Worm (Caenorhabditis elegans) whole organism, L4 larva: ENCODE results near the gene tin-10.

ENCODE experiments used
- Y48G9A.11 ChIP-seq: fragments of 200-800 bp; sonication (Bioruptor generic); IDR thresholded peaks from 2 replicates; pipeline ENCODE4 v1.3.6; 2022; ENCODE audit warnings: missing genetic modification reagents, missing genetic modification characterization, missing compliant biosample characterization
- aha-1 ChIP-seq: fragments of 150-350 bp; peaks from one replicate; lab custom pipeline; 2014; ENCODE audit warnings: missing biosample characterization, missing genetic modification characterization
- attf-4 ChIP-seq: sonication (generic microtip); optimal IDR thresholded peaks from 3 replicates; lab custom pipeline; 2017; ENCODE audit warnings: missing biosample characterization, missing genetic modification characterization
- ctbp-1 ChIP-seq: fragments of 200-800 bp; sonication (Bioruptor generic); IDR thresholded peaks from 2 replicates; pipeline ENCODE4 v1.3.6; 2022; ENCODE audit warnings: missing genetic modification reagents, missing genetic modification characterization, missing compliant biosample characterization
- daf-16 ChIP-seq, 3 experiments: sonication (generic microtip); optimal IDR thresholded peaks; 2 replicates each; lab custom pipeline; 2016 to 2017; ENCODE audit warnings: missing genetic modification characterization in 3 of 3, missing genetic modification reagents in 3 of 3, mild to moderate bottlenecking in 2 of 3, missing compliant biosample characterization in 2 of 3, missing biosample characterization in 1 of 3, moderate library complexity in 1 of 3
- dmd-6 ChIP-seq: fragments of 200-800 bp; sonication (Bioruptor generic); IDR thresholded peaks from 2 replicates; pipeline ENCODE4 v1.3.6; 2022; ENCODE audit warnings: missing genetic modification reagents, missing genetic modification characterization, missing compliant biosample characterization
- dmd-8 ChIP-seq: fragments of 200-800 bp; sonication (Bioruptor generic); IDR thresholded peaks from 2 replicates; pipeline ENCODE4 v1.3.6; 2022; ENCODE audit warnings: missing genetic modification characterization, missing compliant biosample characterization
- dve-1 ChIP-seq: sonication (generic microtip); optimal IDR thresholded peaks from 2 replicates; lab custom pipeline; 2017; ENCODE audit warnings: antibody characterized with exemption, mild to moderate bottlenecking, missing genetic modification characterization, missing compliant biosample characterization; ENCODE audit not compliant: insufficient read depth
- hlh-11 ChIP-seq: fragments of 200-800 bp; sonication (Bioruptor generic); optimal IDR thresholded peaks from 2 replicates; lab custom pipeline; 2018; ENCODE audit warnings: mild to moderate bottlenecking, missing genetic modification characterization, missing compliant biosample characterization
- hlh-30 ChIP-seq: sonication (generic microtip); optimal IDR thresholded peaks from 2 replicates; lab custom pipeline; 2017; ENCODE audit warnings: antibody characterized with exemption, mild to moderate bottlenecking, missing genetic modification characterization, missing compliant biosample characterization; ENCODE audit not compliant: insufficient read depth
- hmg-1.1 ChIP-seq: fragments of 200-800 bp; sonication (Bioruptor generic); IDR thresholded peaks from 2 replicates; pipeline ENCODE4 v1.3.6; 2022; ENCODE audit warnings: missing genetic modification reagents, missing genetic modification characterization, missing compliant biosample characterization
- lin-13 ChIP-seq: fragments of 150-350 bp; optimal IDR thresholded peaks from 2 replicates; lab custom pipeline; 2014; ENCODE audit warnings: missing biosample characterization, missing genetic modification reagents, missing genetic modification characterization
- lin-38 ChIP-seq: fragments of 200-800 bp; sonication (Bioruptor generic); IDR thresholded peaks from 2 replicates; pipeline ENCODE4 v1.3.6; 2022; ENCODE audit warnings: missing genetic modification reagents, missing genetic modification characterization, missing compliant biosample characterization
- lin-39 ChIP-seq: fragments of 150-350 bp; optimal IDR thresholded peaks from 2 replicates; lab custom pipeline; 2014; ENCODE audit warnings: missing biosample characterization, missing genetic modification reagents, missing genetic modification characterization
- lsy-2 ChIP-seq, 2 experiments: fragments of 150-350 bp in 1 of 2; sonication (generic microtip) in 1 of 2; optimal IDR thresholded peaks; 2 replicates each; lab custom pipeline; 2014 to 2017; ENCODE audit warnings: missing biosample characterization in 2 of 2, missing genetic modification characterization in 2 of 2
- mdl-1 ChIP-seq, 2 experiments: fragments of 150-350 bp in 1 of 2; sonication (generic microtip) in 1 of 2; optimal IDR thresholded peaks; 2 replicates each; lab custom pipeline; 2014 to 2017; ENCODE audit warnings: missing biosample characterization in 2 of 2, missing genetic modification characterization in 2 of 2
- mep-1 ChIP-seq: fragments of 150-350 bp; sonication (generic microtip); optimal IDR thresholded peaks from 3 replicates; lab custom pipeline; 2014; ENCODE audit warnings: missing biosample characterization, missing genetic modification characterization
- mes-2 ChIP-seq: sonication (generic microtip); optimal IDR thresholded peaks from 2 replicates; lab custom pipeline; 2016; ENCODE audit warnings: missing genotype, mild to moderate bottlenecking, missing genetic modification characterization, missing compliant biosample characterization; ENCODE audit not compliant: poor library complexity, severe bottlenecking
- nhr-25 ChIP-seq: sonication (generic microtip); optimal IDR thresholded peaks from 2 replicates; lab custom pipeline; 2017; ENCODE audit warnings: missing genetic modification characterization, mild to moderate bottlenecking, missing compliant biosample characterization, antibody characterized with exemption, moderate library complexity, borderline replicate concordance; ENCODE audit not compliant: insufficient read depth
- nhr-28 ChIP-seq: fragments of 150-350 bp; optimal IDR thresholded peaks from 2 replicates; lab custom pipeline; 2014; ENCODE audit warnings: missing biosample characterization, missing genetic modification characterization
- nhr-41 ChIP-seq: fragments of 200-800 bp; sonication (Bioruptor generic); IDR thresholded peaks from 2 replicates; pipeline ENCODE4 v1.3.6; 2022; ENCODE audit warnings: missing genetic modification reagents, missing genetic modification characterization, missing compliant biosample characterization
- nhr-42 ChIP-seq: fragments of 200-800 bp; sonication (Bioruptor generic); IDR thresholded peaks from 2 replicates; pipeline ENCODE4 v1.3.6; 2022; ENCODE audit warnings: missing genetic modification characterization, missing compliant biosample characterization
- nhr-48 ChIP-seq: sonication (generic microtip); optimal IDR thresholded peaks from 2 replicates; lab custom pipeline; 2016; ENCODE audit warnings: mild to moderate bottlenecking, missing genetic modification characterization, missing compliant biosample characterization
- pha-4 ChIP-seq, 2 experiments: fragments of 150-350 bp in 1 of 2; fragments of 200-800 bp in 1 of 2; sonication (Bioruptor generic) in 1 of 2; IDR thresholded peaks in 1 of 2; optimal IDR thresholded peaks in 1 of 2; 2 replicates each; pipeline versions ENCODE4 v1.3.6 to Lab custom; 2014 to 2022; ENCODE audit warnings: missing genetic modification characterization in 2 of 2, missing genetic modification reagents in 2 of 2, missing biosample characterization in 1 of 2, missing compliant biosample characterization in 1 of 2
- php-3 ChIP-seq: fragments of 200-800 bp; sonication (Bioruptor generic); IDR thresholded peaks from 2 replicates; pipeline ENCODE4 v1.3.6; 2022; ENCODE audit warnings: missing genetic modification reagents, missing genetic modification characterization, missing compliant biosample characterization
- pqm-1 ChIP-seq: sonication (generic microtip); optimal IDR thresholded peaks from 2 replicates; lab custom pipeline; 2017; ENCODE audit warnings: missing biosample characterization, missing genetic modification characterization
- rbr-2 ChIP-seq: sonication (generic microtip); optimal IDR thresholded peaks from 2 replicates; lab custom pipeline; 2016; ENCODE audit warnings: missing genotype, missing genetic modification characterization, missing compliant biosample characterization
- sdz-12 ChIP-seq: fragments of 200-800 bp; sonication (Bioruptor generic); optimal IDR thresholded peaks from 2 replicates; lab custom pipeline; 2018; ENCODE audit warnings: mild to moderate bottlenecking, missing genetic modification characterization, missing compliant biosample characterization
- set-16 ChIP-seq: fragments of 200-800 bp; sonication (Bioruptor generic); IDR thresholded peaks from 2 replicates; pipeline ENCODE4 v1.3.6; 2022; ENCODE audit warnings: missing genetic modification reagents, missing genetic modification characterization, missing compliant biosample characterization
- snpc-4 ChIP-seq: fragments of 150-350 bp; optimal IDR thresholded peaks from 2 replicates; lab custom pipeline; 2014; ENCODE audit warnings: missing biosample characterization, missing genetic modification characterization
- tag-97 ChIP-seq: fragments of 200-800 bp; sonication (Bioruptor generic); IDR thresholded peaks from 2 replicates; pipeline ENCODE4 v1.3.6; 2022; ENCODE audit warnings: missing genetic modification characterization, missing compliant biosample characterization
- tra-1 ChIP-seq: fragments of 200-800 bp; sonication (Bioruptor generic); IDR thresholded peaks from 2 replicates; pipeline ENCODE4 v1.3.6; 2022; ENCODE audit warnings: missing genetic modification reagents, missing genetic modification characterization, missing compliant biosample characterization
- unc-62 ChIP-seq, 3 experiments: fragments of 150-350 bp in 1 of 3; sonication (generic microtip); optimal IDR thresholded peaks in 2 of 3; peaks in 1 of 3; 1 replicate in 1 of 3; 2 replicates in 2 of 3; lab custom pipeline; 2014 to 2017; ENCODE audit warnings: missing biosample characterization in 3 of 3, missing genetic modification characterization in 3 of 3, missing genetic modification reagents in 3 of 3, missing genotype in 1 of 3
- zip-11 ChIP-seq: fragments of 200-800 bp; sonication (Bioruptor generic); IDR thresholded peaks from 2 replicates; pipeline ENCODE4 v1.3.6; 2022; ENCODE audit warnings: missing genetic modification characterization, missing compliant biosample characterization

The tin-10 gene

DNA sequence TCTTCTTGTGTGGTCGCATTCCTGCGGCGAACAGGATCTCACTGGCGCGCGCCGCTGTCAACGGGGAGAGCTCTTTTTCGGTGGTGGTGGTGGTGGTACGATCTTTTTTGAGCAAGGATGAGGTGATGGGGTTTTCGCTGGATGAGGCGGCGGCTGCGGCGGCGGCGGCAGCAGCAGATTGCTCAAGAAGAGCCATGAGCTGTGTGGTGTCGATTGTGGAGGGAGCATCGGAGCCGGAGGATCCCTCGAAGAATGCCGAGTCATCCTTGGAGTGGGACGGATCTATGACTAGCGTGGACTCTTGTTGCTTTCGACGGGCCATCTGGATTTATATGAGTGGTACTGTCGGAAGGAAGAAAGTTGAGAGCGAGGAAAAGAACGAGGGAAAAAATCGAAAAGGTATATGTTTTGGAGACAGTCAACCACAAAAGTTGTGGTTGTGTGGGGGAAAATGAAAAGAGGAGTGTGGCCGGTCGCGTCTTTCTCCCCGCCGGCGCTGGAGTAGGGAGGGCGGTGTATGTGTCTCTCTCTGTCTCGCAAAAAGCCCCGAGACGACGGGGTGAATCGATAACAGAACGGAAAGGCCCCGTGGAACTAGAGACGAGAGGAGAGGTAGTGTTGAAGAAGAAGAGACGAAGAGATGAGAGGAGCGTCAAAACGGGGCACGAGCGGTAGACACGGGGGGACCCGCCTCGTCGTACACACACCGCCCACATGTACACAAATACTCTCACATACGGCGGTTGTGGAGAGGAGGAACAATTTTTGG, 36.0 kb downstream of the tin-10 start:
- TF ChIP-seq nhr-41 (GFP tag; lab: Robert Waterston, UW) (no peak), unc-62 (GFP tag; optimal IDR thresholded peaks at IDR 0.05 in 1 of 2; lab: Kevin White, UChicago) (peak in 1 of 2 experiments; percentile 27), unc-62 (tag; optimal IDR thresholded peaks at IDR 0.05; lab: Kevin White, UChicago) (no peak), mep-1 (tag; lab: Kevin White, UChicago) (peak; percentile 9), aha-1 (peak; percentile 65), hlh-11 (tag; lab: Kevin White, UChicago) (peak; percentile 33), Y48G9A.11 (GFP tag; lab: Robert Waterston, UW) (no peak), dmd-8 (GFP tag; lab: Robert Waterston, UW) (no peak), nhr-25 (tag; lab: Kevin White, UChicago) (no peak), rbr-2 (peak; percentile 37), daf-16 (GFP tag; optimal IDR thresholded peaks at IDR 0.05; lab: Kevin White, UChicago) (no peak), daf-16 (tag; optimal IDR thresholded peaks at IDR 0.05; lab: Kevin White, UChicago) (peak; percentile 6), lin-39 (tag; lab: Kevin White, UChicago) (no peak), tag-97 (GFP tag; lab: Robert Waterston, UW) (no peak), hlh-30 (peak; percentile 88), dve-1 (tag; lab: Kevin White, UChicago) (peak; percentile 9), nhr-42 (GFP tag; lab: Robert Waterston, UW) (0 out of 2 replicates have a peak, but pooled peaks have one; percentile 13), dmd-6 (GFP tag; lab: Robert Waterston, UW) (peak; percentile 34; the same call in 1 of the 2 replicates), lsy-2 (tag; optimal IDR thresholded peaks at IDR 0.05; lab: Kevin White, UChicago) (peak in 1 of 2 experiments; percentile 19), mdl-1 (tag; optimal IDR thresholded peaks at IDR 0.05; lab: Kevin White, UChicago) (peak in 1 of 2 experiments; percentile 53), hmg-1.1 (GFP tag; lab: Robert Waterston, UW) (0 out of 2 replicates have a peak, but pooled peaks have one; percentile 24), set-16 (GFP tag; lab: Robert Waterston, UW) (peak; percentile 93), nhr-28 (tag; lab: Kevin White, UChicago) (peak; percentile 41)

DNA sequence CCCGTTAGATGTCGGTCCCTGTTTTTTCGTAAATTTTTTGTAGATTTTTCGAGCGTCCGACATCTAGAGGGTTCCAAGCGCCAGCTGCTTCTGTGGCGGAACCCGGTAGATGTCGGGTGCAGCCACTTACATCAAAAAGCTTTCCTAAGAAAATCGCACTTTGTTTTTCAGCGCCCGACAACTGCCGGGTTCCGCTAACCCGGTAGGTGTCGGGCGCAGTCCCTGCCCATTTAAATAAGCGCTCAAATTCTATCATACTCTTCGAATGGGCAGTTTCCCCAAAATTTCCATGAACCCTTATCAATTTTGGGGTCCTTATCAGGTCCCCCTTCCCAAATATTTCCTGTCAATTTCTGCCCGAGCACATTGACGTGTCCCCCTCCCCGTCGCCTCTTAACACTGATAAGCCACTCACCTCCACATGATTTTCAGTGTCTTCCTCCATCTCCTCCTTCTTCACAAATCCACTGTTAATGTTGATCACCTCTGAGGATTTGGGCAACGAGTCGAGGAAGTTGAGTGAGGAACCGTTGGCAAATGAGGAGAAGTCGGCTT, 37.2 kb downstream of the tin-10 start:
- TF ChIP-seq ctbp-1 (GFP tag; lab: Robert Waterston, UW) (no peak), zip-11 (GFP tag; lab: Robert Waterston, UW) (no peak), rbr-2 (no peak), dmd-6 (GFP tag; lab: Robert Waterston, UW) (peak; percentile 57), aha-1 (peak; percentile 80), dve-1 (tag; lab: Kevin White, UChicago) (peak; percentile 51), attf-4 (tag; lab: Kevin White, UChicago) (no peak), nhr-28 (tag; lab: Kevin White, UChicago) (peak; percentile 50), lin-13 (GFP tag; lab: Kevin White, UChicago) (peak; percentile 18), lin-38 (0 out of 2 replicates have a peak, but pooled peaks have one; percentile 9), nhr-48 (no peak), hlh-11 (tag; lab: Kevin White, UChicago) (peak; percentile 57), mes-2 (tag; lab: Kevin White, UChicago) (peak; percentile 25), mep-1 (tag; lab: Kevin White, UChicago) (peak; percentile 7), snpc-4 (tag; lab: Kevin White, UChicago) (peak; percentile 8), pha-4 (GFP tag; IDR thresholded peaks at IDR 0.05; lab: Robert Waterston, UW) (peak; percentile 32; the same call in 1 of the 2 replicates), pha-4 (tag; optimal IDR thresholded peaks at IDR 0.05; lab: Kevin White, UChicago) (no peak), sdz-12 (GFP tag; lab: Kevin White, UChicago) (no peak), daf-16 (GFP tag; optimal IDR thresholded peaks at IDR 0.05; lab: Kevin White, UChicago) (no peak), daf-16 (tag; optimal IDR thresholded peaks at IDR 0.05; lab: Kevin White, UChicago) (peak; percentile 44), tra-1 (GFP tag; lab: Robert Waterston, UW) (0 out of 2 replicates have a peak, but pooled peaks have one; percentile 10), pqm-1 (tag; lab: Kevin White, UChicago) (peak; percentile 53), php-3 (GFP tag; lab: Robert Waterston, UW) (0 out of 2 replicates have a peak, but pooled peaks have one; percentile 29)
